Worm (Caenorhabditis elegans) whole organism, L2 larva: ENCODE data around the gene F45E1.1.

Experiments
- C34F6.9 ChIP-seq: fragments of 150-350 bp; optimal IDR thresholded peaks from 2 replicates; lab custom pipeline; 2014; ENCODE audit warnings: missing biosample characterization, missing genetic modification characterization
- R02D3.7 ChIP-seq: fragments of 150-350 bp; optimal IDR thresholded peaks from 2 replicates; lab custom pipeline; 2014; ENCODE audit warnings: missing biosample characterization, missing genetic modification characterization
- Y55F3AM.14 ChIP-seq: fragments of 200-800 bp; sonication (Bioruptor generic); optimal IDR thresholded peaks from 2 replicates; lab custom pipeline; 2018; ENCODE audit warnings: mild to moderate bottlenecking, missing genetic modification characterization, missing compliant biosample characterization
- aly-2 ChIP-seq: fragments of 150-350 bp; optimal IDR thresholded peaks from 2 replicates; lab custom pipeline; 2014; ENCODE audit warnings: missing biosample characterization, missing genetic modification characterization
- ama-1 ChIP-seq: fragments of 150-350 bp; optimal IDR thresholded peaks from 2 replicates; lab custom pipeline; 2018; ENCODE audit warnings: inconsistent platforms
- blmp-1 ChIP-seq: sonication (generic microtip); optimal IDR thresholded peaks from 2 replicates; lab custom pipeline; 2017; ENCODE audit warnings: missing genetic modification characterization, mild to moderate bottlenecking, missing compliant biosample characterization, antibody characterized with exemption, moderate library complexity; ENCODE audit not compliant: insufficient read depth
- ceh-82 ChIP-seq: fragments of 150-350 bp; optimal IDR thresholded peaks from 2 replicates; lab custom pipeline; 2014; ENCODE audit warnings: missing biosample characterization, missing genetic modification characterization
- crh-2 ChIP-seq: sonication (generic microtip); optimal IDR thresholded peaks from 2 replicates; lab custom pipeline; 2017; ENCODE audit warnings: missing biosample characterization, missing genetic modification characterization
- dmd-4 ChIP-seq: sonication (generic microtip); optimal IDR thresholded peaks from 2 replicates; lab custom pipeline; 2017; ENCODE audit warnings: missing biosample characterization, missing genetic modification characterization
- egl-27 ChIP-seq: sonication (generic microtip); optimal IDR thresholded peaks from 3 replicates; lab custom pipeline; 2017; ENCODE audit warnings: missing biosample characterization, missing genetic modification reagents, missing genetic modification characterization
- elt-1 ChIP-seq: fragments of 150-350 bp; optimal IDR thresholded peaks from 2 replicates; lab custom pipeline; 2014; ENCODE audit warnings: missing biosample characterization, missing genetic modification characterization
- elt-3 ChIP-seq: sonication (generic microtip); optimal IDR thresholded peaks from 2 replicates; lab custom pipeline; 2017; ENCODE audit warnings: missing biosample characterization, missing genetic modification characterization
- fos-1 ChIP-seq: fragments of 150-350 bp; optimal IDR thresholded peaks from 2 replicates; lab custom pipeline; 2014; ENCODE audit warnings: missing biosample characterization, missing genetic modification characterization
- gmeb-1 ChIP-seq: fragments of 150-350 bp; optimal IDR thresholded peaks from 2 replicates; lab custom pipeline; 2014; ENCODE audit warnings: missing biosample characterization, missing genetic modification characterization
- lin-11 ChIP-seq: fragments of 150-350 bp; sonication (generic microtip); optimal IDR thresholded peaks from 2 replicates; lab custom pipeline; 2014; ENCODE audit warnings: missing biosample characterization, missing genetic modification characterization, inconsistent platforms, mixed read lengths
- lin-13 ChIP-seq: fragments of 150-350 bp; optimal IDR thresholded peaks from 2 replicates; lab custom pipeline; 2014; ENCODE audit warnings: missing biosample characterization, missing genetic modification reagents, missing genetic modification characterization
- lin-39 ChIP-seq: fragments of 150-350 bp; optimal IDR thresholded peaks from 2 replicates; lab custom pipeline; 2014; ENCODE audit warnings: missing biosample characterization, missing genetic modification reagents, missing genetic modification characterization
- lsy-2 ChIP-seq, 2 experiments: fragments of 150-350 bp in 1 of 2; sonication (generic microtip) in 1 of 2; optimal IDR thresholded peaks; 2 replicates each; lab custom pipeline; 2014 to 2017; ENCODE audit warnings: missing biosample characterization in 2 of 2, missing genetic modification characterization in 2 of 2
- mab-5 ChIP-seq: fragments of 150-350 bp; optimal IDR thresholded peaks from 2 replicates; lab custom pipeline; 2014; ENCODE audit warnings: missing biosample characterization, missing genetic modification characterization
- mbf-1 ChIP-seq: sonication (generic microtip); optimal IDR thresholded peaks from 2 replicates; lab custom pipeline; 2017; ENCODE audit warnings: missing biosample characterization, missing genetic modification characterization
- mdl-1 ChIP-seq, 2 experiments: fragments of 150-350 bp in 1 of 2; sonication (generic microtip) in 1 of 2; optimal IDR thresholded peaks; 2 replicates each; lab custom pipeline; 2017; ENCODE audit warnings: missing biosample characterization in 2 of 2, missing genetic modification characterization in 2 of 2
- nhr-10 ChIP-seq: sonication (generic microtip); optimal IDR thresholded peaks from 2 replicates; lab custom pipeline; 2017; ENCODE audit warnings: missing biosample characterization, missing genetic modification characterization
- nhr-11 ChIP-seq: fragments of 150-350 bp; optimal IDR thresholded peaks from 2 replicates; lab custom pipeline; 2014; ENCODE audit warnings: missing biosample characterization, missing genetic modification characterization
- nhr-12 ChIP-seq: fragments of 150-350 bp; optimal IDR thresholded peaks from 2 replicates; lab custom pipeline; 2014; ENCODE audit warnings: missing biosample characterization, missing genetic modification characterization
- nhr-129 ChIP-seq: fragments of 150-350 bp; optimal IDR thresholded peaks from 2 replicates; lab custom pipeline; 2014; ENCODE audit warnings: missing biosample characterization, missing genetic modification characterization
- nhr-23 ChIP-seq: fragments of 150-350 bp; optimal IDR thresholded peaks from 2 replicates; lab custom pipeline; 2014; ENCODE audit warnings: missing biosample characterization, missing genetic modification reagents, missing genetic modification characterization
- nhr-237 ChIP-seq: fragments of 150-350 bp; optimal IDR thresholded peaks from 2 replicates; lab custom pipeline; 2014; ENCODE audit warnings: missing biosample characterization, missing genetic modification characterization
- nhr-25 ChIP-seq: fragments of 150-350 bp; sonication (generic microtip); optimal IDR thresholded peaks from 3 replicates; lab custom pipeline; 2014; ENCODE audit warnings: missing biosample characterization, missing genetic modification characterization
- nhr-6 ChIP-seq: fragments of 150-350 bp; optimal IDR thresholded peaks from 2 replicates; lab custom pipeline; 2014; ENCODE audit warnings: missing biosample characterization, missing genetic modification characterization
- nhr-77 ChIP-seq: fragments of 150-350 bp; optimal IDR thresholded peaks from 2 replicates; lab custom pipeline; 2014; ENCODE audit warnings: missing biosample characterization, missing genetic modification characterization
- peb-1 ChIP-seq: fragments of 150-350 bp; optimal IDR thresholded peaks from 2 replicates; lab custom pipeline; 2014; ENCODE audit warnings: missing biosample characterization, missing genetic modification characterization
- sem-4 ChIP-seq: fragments of 150-350 bp; optimal IDR thresholded peaks from 2 replicates; lab custom pipeline; 2014; ENCODE audit warnings: missing biosample characterization, missing genetic modification reagents, missing genetic modification characterization
- skn-1 ChIP-seq: sonication (generic microtip); optimal IDR thresholded peaks from 2 replicates; lab custom pipeline; 2017; ENCODE audit warnings: missing biosample characterization, missing genetic modification characterization
- sma-3 ChIP-seq: sonication (generic microtip); optimal IDR thresholded peaks from 2 replicates; lab custom pipeline; 2016; ENCODE audit warnings: missing genetic modification reagents, missing genetic modification characterization, missing compliant biosample characterization
- sma-9 ChIP-seq, 2 experiments: fragments of 150-350 bp in 1 of 2; sonication (generic microtip) in 1 of 2; optimal IDR thresholded peaks; 2 replicates each; lab custom pipeline; 2014 to 2016; ENCODE audit warnings: missing genetic modification characterization in 2 of 2, mild to moderate bottlenecking in 1 of 2, missing biosample characterization in 1 of 2, missing compliant biosample characterization in 1 of 2, missing genetic modification reagents in 1 of 2, moderate library complexity in 1 of 2
- snpc-4 ChIP-seq: fragments of 150-350 bp; optimal IDR thresholded peaks from 2 replicates; lab custom pipeline; 2014; ENCODE audit warnings: missing biosample characterization, missing genetic modification characterization
- unc-39 ChIP-seq: fragments of 150-350 bp; optimal IDR thresholded peaks from 2 replicates; lab custom pipeline; 2014; ENCODE audit warnings: missing biosample characterization, missing genetic modification characterization
- unc-55 ChIP-seq: fragments of 150-350 bp; sonication (generic microtip); optimal IDR thresholded peaks from 3 replicates; lab custom pipeline; 2014; ENCODE audit warnings: missing biosample characterization, missing genetic modification reagents, missing genetic modification characterization
- zag-1 ChIP-seq: fragments of 150-350 bp; optimal IDR thresholded peaks from 2 replicates; lab custom pipeline; 2014; ENCODE audit warnings: missing biosample characterization, missing genetic modification characterization
- ztf-1 ChIP-seq: fragments of 200-800 bp; sonication (Bioruptor generic); conservative IDR thresholded peaks from 2 replicates; pipeline ENCODE4 v1.3.6; 2022; ENCODE audit warnings: missing genetic modification characterization, missing compliant biosample characterization
- ztf-11 ChIP-seq: sonication (generic microtip); optimal IDR thresholded peaks from 2 replicates; lab custom pipeline; 2017; ENCODE audit warnings: missing biosample characterization, missing genetic modification characterization
- ztf-4 ChIP-seq: fragments of 150-350 bp; optimal IDR thresholded peaks from 2 replicates; lab custom pipeline; 2014; ENCODE audit warnings: missing biosample characterization, missing genetic modification characterization

Gene F45E1.1

ce11 chrX:8022728-8023127, 19.2 kb downstream of the F45E1.1 start:
- TF ChIP-seq R02D3.7 (tag; lab: Kevin White, UChicago): no peak
- TF ChIP-seq crh-2 (tag; lab: Kevin White, UChicago): peak; percentile 56
- no peak for TF ChIP-seq elt-1
- peak; percentile 30 for TF ChIP-seq fos-1 (tag; lab: Kevin White, UChicago)
- TF ChIP-seq sma-9 (GFP tag; optimal IDR thresholded peaks at IDR 0.05; lab: Kevin White, UChicago): peak; percentile 53
- TF ChIP-seq sma-9 (tag; optimal IDR thresholded peaks at IDR 0.05; lab: Kevin White, UChicago): no peak
- no peak for TF ChIP-seq unc-39 (tag; lab: Kevin White, UChicago)
- no peak for TF ChIP-seq dmd-4 (tag; lab: Kevin White, UChicago)
- peak; percentile 2 for TF ChIP-seq gmeb-1 (tag; lab: Kevin White, UChicago)
- peak in 1 of 2 experiments; percentile 42 for TF ChIP-seq mdl-1 (tag; optimal IDR thresholded peaks at IDR 0.05; lab: Kevin White, UChicago)
- peak; percentile 61 for TF ChIP-seq nhr-129 (tag; lab: Kevin White, UChicago)

ce11 chrX:8026709-8027108, 23.2 kb downstream of the F45E1.1 start:
- TF ChIP-seq nhr-23 (tag; lab: Kevin White, UChicago) (no peak), ceh-82 (tag; lab: Kevin White, UChicago) (no peak), ama-1 (lab: Kevin White, UChicago) (peak; percentile 9), nhr-6 (tag; lab: Kevin White, UChicago) (no peak), nhr-25 (tag; lab: Kevin White, UChicago) (peak; percentile 31), lin-13 (no peak), crh-2 (tag; lab: Kevin White, UChicago) (peak; percentile 36), blmp-1 (tag; lab: Kevin White, UChicago) (peak; percentile 20), lsy-2 (tag; optimal IDR thresholded peaks at IDR 0.05; lab: Kevin White, UChicago) (peak in 1 of 2 experiments; percentile 63), mbf-1 (tag; lab: Kevin White, UChicago) (no peak), dmd-4 (tag; lab: Kevin White, UChicago) (no peak), nhr-129 (tag; lab: Kevin White, UChicago) (peak; percentile 33), sma-9 (GFP tag; optimal IDR thresholded peaks at IDR 0.05; lab: Kevin White, UChicago) (peak; percentile 52), sma-9 (tag; optimal IDR thresholded peaks at IDR 0.05; lab: Kevin White, UChicago) (no peak), lin-11 (no peak), nhr-12 (no peak), sma-3 (GFP tag; lab: Kevin White, UChicago) (peak; percentile 25)

ce11 chrX:8027509-8027908, 24.0 kb downstream of the F45E1.1 start:
- TF ChIP-seq mbf-1 (tag; lab: Kevin White, UChicago) (no peak), C34F6.9 (tag; lab: Kevin White, UChicago) (no peak)

ce11 chrX:8029080-8029479, 25.6 kb downstream of the F45E1.1 start, which contains the start of gene C34D10.1:
TSS of gene C34D10.1 (plus strand) at chrX:8029479.
- TF ChIP-seq snpc-4 (tag; lab: Kevin White, UChicago): peak; percentile 14
- TF ChIP-seq ztf-4 (tag; lab: Kevin White, UChicago): peak; percentile 77
- TF ChIP-seq mbf-1 (tag; lab: Kevin White, UChicago): no peak
- no peak for TF ChIP-seq elt-1
- TF ChIP-seq ztf-1 (GFP tag; lab: Robert Waterston, UW): no peak
- no peak for TF ChIP-seq lin-39 (tag; lab: Kevin White, UChicago)
- TF ChIP-seq egl-27 (tag; lab: Kevin White, UChicago): peak; percentile 28
- TF ChIP-seq mdl-1 (tag; optimal IDR thresholded peaks at IDR 0.05; lab: Kevin White, UChicago): peak in 1 of 2 experiments; percentile 2
- TF ChIP-seq nhr-77: no peak
- peak; percentile 73 for TF ChIP-seq crh-2 (tag; lab: Kevin White, UChicago)
- TF ChIP-seq fos-1 (tag; lab: Kevin White, UChicago): peak; percentile 63
- no peak for TF ChIP-seq nhr-10 (tag; lab: Kevin White, UChicago)
- TF ChIP-seq nhr-23 (tag; lab: Kevin White, UChicago): no peak
- no peak for TF ChIP-seq mab-5
- no peak for TF ChIP-seq R02D3.7 (tag; lab: Kevin White, UChicago)
- no peak for TF ChIP-seq elt-3 (tag; lab: Kevin White, UChicago)
- TF ChIP-seq sem-4 (tag; lab: Kevin White, UChicago): peak; percentile 86
- no peak for TF ChIP-seq peb-1 (tag; lab: Kevin White, UChicago)
- peak; percentile 69 for TF ChIP-seq sma-9 (GFP tag; optimal IDR thresholded peaks at IDR 0.05; lab: Kevin White, UChicago)
- no peak for TF ChIP-seq sma-9 (tag; optimal IDR thresholded peaks at IDR 0.05; lab: Kevin White, UChicago)
- no peak for TF ChIP-seq unc-39 (tag; lab: Kevin White, UChicago)
- TF ChIP-seq sma-3 (GFP tag; lab: Kevin White, UChicago): peak; percentile 76
- peak; percentile 83 for TF ChIP-seq nhr-129 (tag; lab: Kevin White, UChicago)
- TF ChIP-seq blmp-1 (tag; lab: Kevin White, UChicago): peak; percentile 65
- no peak for TF ChIP-seq unc-55 (GFP tag; lab: Kevin White, UChicago)
- no peak for TF ChIP-seq nhr-237
- TF ChIP-seq nhr-11 (tag; lab: Kevin White, UChicago): no peak
- no peak for TF ChIP-seq ztf-11 (tag; lab: Kevin White, UChicago)
- TF ChIP-seq nhr-6 (tag; lab: Kevin White, UChicago): peak; percentile 21
- peak; percentile 82 for TF ChIP-seq nhr-25 (tag; lab: Kevin White, UChicago)
- peak in 1 of 2 experiments; percentile 77 for TF ChIP-seq lsy-2 (tag; optimal IDR thresholded peaks at IDR 0.05; lab: Kevin White, UChicago)
- TF ChIP-seq skn-1: no peak
- TF ChIP-seq nhr-12: no peak
- TF ChIP-seq zag-1 (tag; lab: Kevin White, UChicago): no peak
- TF ChIP-seq lin-13: peak; percentile 67
- peak; percentile 58 for TF ChIP-seq C34F6.9 (tag; lab: Kevin White, UChicago)
- peak; percentile 73 for TF ChIP-seq lin-11
- TF ChIP-seq aly-2 (tag; lab: Kevin White, UChicago): no peak
- peak; percentile 56 for TF ChIP-seq gmeb-1 (tag; lab: Kevin White, UChicago)
- no peak for TF ChIP-seq Y55F3AM.14
- no peak for TF ChIP-seq ceh-82 (tag; lab: Kevin White, UChicago)
- no peak for TF ChIP-seq dmd-4 (tag; lab: Kevin White, UChicago)
